Worm (Caenorhabditis elegans) whole organism, late embryonic: ENCODE measurements around the gene his-32.

ENCODE experiments used
- C08G9.2 ChIP-seq: sonication (generic microtip); optimal IDR thresholded peaks from 2 replicates; lab custom pipeline; 2016; ENCODE audit warnings: mild to moderate bottlenecking, missing genetic modification characterization, moderate library complexity, missing compliant biosample characterization
- C38D4.7 ChIP-seq: fragments of 200-800 bp; sonication (Bioruptor generic); optimal IDR thresholded peaks from 2 replicates; lab custom pipeline; 2018; ENCODE audit warnings: mild to moderate bottlenecking, missing genetic modification characterization, moderate library complexity, missing compliant biosample characterization
- K09A11.1 ChIP-seq: sonication (generic microtip); optimal IDR thresholded peaks from 2 replicates; lab custom pipeline; 2017; ENCODE audit warnings: antibody characterized with exemption, mild to moderate bottlenecking, missing genetic modification characterization, missing compliant biosample characterization; ENCODE audit not compliant: insufficient read depth
- ama-1 ChIP-seq: fragments of 150-350 bp; optimal IDR thresholded peaks from 2 replicates; lab custom pipeline; 2014
- ceh-14 ChIP-seq: sonication (generic microtip); optimal IDR thresholded peaks from 2 replicates; lab custom pipeline; 2016; ENCODE audit warnings: missing genotype, missing genetic modification characterization, missing compliant biosample characterization
- ceh-19 ChIP-seq: fragments of 200-800 bp; sonication (Bioruptor generic); optimal IDR thresholded peaks from 2 replicates; lab custom pipeline; 2018; ENCODE audit warnings: mild to moderate bottlenecking, missing genetic modification characterization, missing compliant biosample characterization
- ceh-2 ChIP-seq: sonication (generic microtip); optimal IDR thresholded peaks from 2 replicates; lab custom pipeline; 2016; ENCODE audit warnings: missing genotype, missing genetic modification characterization, missing compliant biosample characterization
- ceh-22 ChIP-seq: sonication (generic microtip); optimal IDR thresholded peaks from 2 replicates; lab custom pipeline; 2017; ENCODE audit warnings: missing biosample characterization, missing genetic modification characterization
- ceh-24 ChIP-seq: sonication (generic microtip); optimal IDR thresholded peaks from 2 replicates; lab custom pipeline; 2016; ENCODE audit warnings: mild to moderate bottlenecking, missing genetic modification characterization, missing compliant biosample characterization
- ceh-30 ChIP-seq: fragments of 150-350 bp; optimal IDR thresholded peaks from 2 replicates; lab custom pipeline; 2014; ENCODE audit warnings: missing biosample characterization, missing genetic modification characterization
- ceh-45 ChIP-seq: fragments of 200-800 bp; sonication (Bioruptor generic); IDR thresholded peaks from 2 replicates; pipeline ENCODE4 v1.3.6; 2022; ENCODE audit warnings: missing genetic modification reagents, missing genetic modification characterization, missing compliant biosample characterization
- ceh-6 ChIP-seq: fragments of 200-800 bp; sonication (Bioruptor generic); optimal IDR thresholded peaks from 2 replicates; lab custom pipeline; 2018; ENCODE audit warnings: mild to moderate bottlenecking, missing genetic modification characterization, missing compliant biosample characterization
- ceh-9 ChIP-seq: sonication (generic microtip); optimal IDR thresholded peaks from 2 replicates; lab custom pipeline; 2016; ENCODE audit warnings: mild to moderate bottlenecking, missing genetic modification characterization, inconsistent platforms, missing compliant biosample characterization
- dmd-4 ChIP-seq: sonication (generic microtip); optimal IDR thresholded peaks from 2 replicates; lab custom pipeline; 2016; ENCODE audit warnings: borderline replicate concordance, missing genetic modification characterization, missing compliant biosample characterization
- ets-4 ChIP-seq: sonication (generic microtip); optimal IDR thresholded peaks from 2 replicates; lab custom pipeline; 2016; ENCODE audit warnings: missing genetic modification characterization, missing compliant biosample characterization
- eyg-1 ChIP-seq: sonication (generic microtip); optimal IDR thresholded peaks from 2 replicates; lab custom pipeline; 2016; ENCODE audit warnings: missing genotype, missing genetic modification characterization, missing compliant biosample characterization
- fkh-10 ChIP-seq: fragments of 150-350 bp; optimal IDR thresholded peaks from 2 replicates; lab custom pipeline; 2014; ENCODE audit warnings: missing biosample characterization, missing genetic modification reagents, missing genetic modification characterization
- gmeb-2 ChIP-seq: sonication (generic microtip); optimal IDR thresholded peaks from 2 replicates; lab custom pipeline; 2016; ENCODE audit warnings: missing genetic modification characterization, inconsistent platforms, missing compliant biosample characterization
- hlh-15 ChIP-seq: sonication (generic microtip); optimal IDR thresholded peaks from 2 replicates; lab custom pipeline; 2016; ENCODE audit warnings: missing genetic modification characterization, missing compliant biosample characterization
- hlh-8 ChIP-seq: sonication (generic microtip); optimal IDR thresholded peaks from 2 replicates; lab custom pipeline; 2016; ENCODE audit warnings: missing genotype, missing genetic modification characterization, missing compliant biosample characterization
- lim-6 ChIP-seq: sonication (generic microtip); optimal IDR thresholded peaks from 2 replicates; lab custom pipeline; 2016; ENCODE audit warnings: missing genetic modification characterization, missing compliant biosample characterization
- nfya-1 ChIP-seq: sonication (generic microtip); optimal IDR thresholded peaks from 2 replicates; lab custom pipeline; 2017; ENCODE audit warnings: missing genetic modification characterization, mild to moderate bottlenecking, missing compliant biosample characterization, antibody characterized with exemption, moderate library complexity
- nhr-11 ChIP-seq: fragments of 150-350 bp; optimal IDR thresholded peaks from 2 replicates; lab custom pipeline; 2014; ENCODE audit warnings: missing biosample characterization, missing genetic modification characterization
- npax-4 ChIP-seq: sonication (generic microtip); optimal IDR thresholded peaks from 2 replicates; lab custom pipeline; 2016; ENCODE audit warnings: missing genetic modification characterization, missing compliant biosample characterization
- odd-2 ChIP-seq: sonication (generic microtip); optimal IDR thresholded peaks from 2 replicates; lab custom pipeline; 2017; ENCODE audit warnings: antibody characterized with exemption, mild to moderate bottlenecking, missing genetic modification characterization, missing compliant biosample characterization
- pat-9 ChIP-seq: fragments of 200-800 bp; sonication (Bioruptor generic); optimal IDR thresholded peaks from 2 replicates; lab custom pipeline; 2018; ENCODE audit warnings: mild to moderate bottlenecking, missing genetic modification characterization, moderate library complexity, missing compliant biosample characterization
- pha-4 ChIP-seq: fragments of 150-350 bp; optimal IDR thresholded peaks from 2 replicates; lab custom pipeline; 2018; ENCODE audit warnings: missing biosample characterization, missing genetic modification reagents, missing genetic modification characterization
- pros-1 ChIP-seq: fragments of 150-350 bp; optimal IDR thresholded peaks from 2 replicates; lab custom pipeline; 2014; ENCODE audit warnings: missing biosample characterization, missing genetic modification reagents, missing genetic modification characterization
- ref-2 ChIP-seq: sonication (generic microtip); optimal IDR thresholded peaks from 2 replicates; lab custom pipeline; 2016; ENCODE audit warnings: missing genetic modification characterization, missing compliant biosample characterization
- rnt-1 ChIP-seq: sonication (generic microtip); optimal IDR thresholded peaks from 2 replicates; lab custom pipeline; 2016; ENCODE audit warnings: missing genetic modification characterization, missing compliant biosample characterization
- sdc-2 ChIP-seq: sonication (generic microtip); optimal IDR thresholded peaks from 2 replicates; lab custom pipeline; 2016; ENCODE audit warnings: missing genotype, missing genetic modification characterization, missing compliant biosample characterization
- sox-2 ChIP-seq: fragments of 200-800 bp; sonication (Bioruptor generic); IDR thresholded peaks from 2 replicates; pipeline ENCODE4 v1.3.6; 2022; ENCODE audit warnings: missing genetic modification reagents, missing genetic modification characterization, missing compliant biosample characterization
- sox-4 ChIP-seq: sonication (generic microtip); optimal IDR thresholded peaks from 2 replicates; lab custom pipeline; 2017; ENCODE audit warnings: mild to moderate bottlenecking, missing genetic modification characterization, inconsistent platforms, missing compliant biosample characterization
- syd-9 ChIP-seq: sonication (generic microtip); optimal IDR thresholded peaks from 2 replicates; lab custom pipeline; 2016; ENCODE audit warnings: mild to moderate bottlenecking, missing genetic modification characterization, moderate library complexity, missing compliant biosample characterization
- tbx-2 ChIP-seq: sonication (generic microtip); optimal IDR thresholded peaks from 2 replicates; lab custom pipeline; 2016; ENCODE audit warnings: missing genetic modification characterization, missing compliant biosample characterization
- tbx-7 ChIP-seq: sonication (generic microtip); optimal IDR thresholded peaks from 2 replicates; lab custom pipeline; 2016; ENCODE audit warnings: missing genotype, missing genetic modification characterization, missing compliant biosample characterization
- unc-42 ChIP-seq: sonication (generic microtip); optimal IDR thresholded peaks from 2 replicates; lab custom pipeline; 2016; ENCODE audit warnings: missing genotype, missing genetic modification characterization, missing compliant biosample characterization
- unc-86 ChIP-seq: sonication (generic microtip); optimal IDR thresholded peaks from 2 replicates; lab custom pipeline; 2016; ENCODE audit warnings: missing genetic modification characterization, missing compliant biosample characterization
- ztf-16 ChIP-seq: sonication (generic microtip); optimal IDR thresholded peaks from 2 replicates; lab custom pipeline; 2017; ENCODE audit warnings: missing genetic modification characterization, missing compliant biosample characterization

Gene his-32

DNA sequence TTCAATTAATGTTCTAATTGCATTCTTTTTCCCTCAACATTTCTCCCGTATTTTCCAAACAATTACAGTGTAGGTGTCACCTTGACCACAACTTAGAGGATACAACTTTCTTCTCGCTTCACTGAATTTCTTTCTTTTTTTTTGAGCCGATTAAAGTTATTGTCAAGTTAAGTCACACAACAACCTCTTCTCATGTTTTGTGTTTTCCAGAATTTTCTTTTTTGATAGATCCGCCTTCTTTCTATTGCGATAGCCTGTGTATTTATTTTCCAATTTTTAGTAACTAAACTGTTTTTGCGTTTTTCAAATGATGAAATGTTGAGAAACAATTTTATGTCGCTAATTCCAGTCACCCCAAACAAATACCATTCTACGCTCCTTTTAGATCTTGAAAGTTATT lies 8.4 kb upstream of the his-32 start, which contains the start of gene F35H10.3:
F35H10.3 (plus strand) TSS at position 301 of the 400 bp plus-strand sequence.
- no peak for TF ChIP-seq K09A11.1 (tag; lab: Kevin White, UChicago)
- no peak for TF ChIP-seq ceh-9 (tag; lab: Kevin White, UChicago)
- no peak for TF ChIP-seq ceh-14 (tag; lab: Kevin White, UChicago)
- no peak for TF ChIP-seq ets-4
- no peak for TF ChIP-seq ama-1 (lab: Kevin White, UChicago)
- TF ChIP-seq ceh-24 (tag; lab: Kevin White, UChicago), result no peak
- no peak for TF ChIP-seq sdc-2 (tag; lab: Kevin White, UChicago)
- TF ChIP-seq ceh-19 (GFP tag; lab: Kevin White, UChicago), result no peak
- TF ChIP-seq sox-2, result no peak
- no peak for TF ChIP-seq unc-86
- TF ChIP-seq tbx-7 (tag; lab: Kevin White, UChicago), result no peak

DNA sequence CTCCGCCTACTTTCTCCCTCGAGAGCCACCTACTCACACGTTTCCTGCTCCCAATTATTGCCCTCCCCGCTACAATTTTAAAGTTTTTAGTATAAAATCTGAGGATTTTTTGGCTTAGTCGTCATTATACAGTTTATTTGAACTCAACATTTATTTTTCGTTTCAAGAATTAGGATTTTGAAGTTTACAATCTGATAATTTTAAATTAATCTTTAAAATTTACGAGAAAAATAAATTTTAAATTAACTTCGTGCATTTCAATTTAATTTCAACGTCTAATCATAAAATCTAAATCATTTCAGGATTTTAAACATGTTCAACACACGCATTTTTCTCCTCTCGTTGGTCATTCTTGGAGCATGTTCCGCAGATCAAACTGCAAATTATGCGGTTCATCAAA lies 5.2 kb upstream of the his-32 start, which contains the start of gene F35H10.2:
F35H10.2 (plus strand) TSS at position 301 of the 400 bp plus-strand sequence.
- TF ChIP-seq ceh-2 (tag; lab: Kevin White, UChicago), result no peak
- TF ChIP-seq ceh-6 (GFP tag; lab: Kevin White, UChicago), result no peak
- TF ChIP-seq rnt-1 (tag; lab: Kevin White, UChicago), result no peak
- no peak for TF ChIP-seq ref-2 (tag; lab: Kevin White, UChicago)
- TF ChIP-seq hlh-15 (tag; lab: Kevin White, UChicago), result no peak
- no peak for TF ChIP-seq odd-2 (tag; lab: Kevin White, UChicago)
- TF ChIP-seq eyg-1, result no peak
- no peak for TF ChIP-seq nfya-1
- TF ChIP-seq tbx-7 (tag; lab: Kevin White, UChicago), result no peak
- TF ChIP-seq pat-9, result no peak
- TF ChIP-seq gmeb-2 (tag; lab: Kevin White, UChicago), result no peak
- TF ChIP-seq ceh-19 (GFP tag; lab: Kevin White, UChicago), result no peak
- no peak for TF ChIP-seq ceh-45 (GFP tag; lab: Robert Waterston, UW)
- TF ChIP-seq hlh-8 (tag; lab: Kevin White, UChicago), result no peak
- TF ChIP-seq unc-42, result no peak
- TF ChIP-seq npax-4, result no peak
- no peak for TF ChIP-seq sdc-2 (tag; lab: Kevin White, UChicago)
- no peak for TF ChIP-seq pros-1 (tag; lab: Kevin White, UChicago)

DNA sequence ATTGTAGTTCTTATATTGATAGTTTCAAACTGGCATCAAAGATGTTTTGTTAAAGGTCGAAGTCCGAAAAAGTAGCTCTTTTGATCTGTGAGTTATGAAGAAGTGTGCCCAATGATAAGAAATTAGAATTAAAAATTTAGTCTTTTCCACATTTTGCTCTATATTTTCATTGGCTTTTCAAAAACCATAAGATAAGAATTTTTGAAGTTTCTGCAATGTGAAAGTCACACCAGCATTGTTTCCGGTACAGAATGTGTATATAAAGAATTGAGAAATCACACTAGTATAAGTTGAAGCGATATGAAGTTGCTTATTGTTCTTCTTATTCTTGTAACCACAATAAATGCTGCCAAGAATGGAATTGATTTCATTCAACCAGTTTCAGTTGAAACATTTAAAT lies 1.6 kb upstream of the his-32 start, which contains the start of gene lys-10:
lys-10 (plus strand) TSS at position 301 of the 400 bp plus-strand sequence.
- no peak for TF ChIP-seq fkh-10
- no peak for TF ChIP-seq nhr-11 (tag; lab: Kevin White, UChicago)
- TF ChIP-seq ceh-2 (tag; lab: Kevin White, UChicago), result no peak
- no peak for TF ChIP-seq odd-2 (tag; lab: Kevin White, UChicago)
- no peak for TF ChIP-seq dmd-4 (tag; lab: Kevin White, UChicago)
- TF ChIP-seq nfya-1, result no peak
- TF ChIP-seq, all 69 proteins: peak for 0

DNA sequence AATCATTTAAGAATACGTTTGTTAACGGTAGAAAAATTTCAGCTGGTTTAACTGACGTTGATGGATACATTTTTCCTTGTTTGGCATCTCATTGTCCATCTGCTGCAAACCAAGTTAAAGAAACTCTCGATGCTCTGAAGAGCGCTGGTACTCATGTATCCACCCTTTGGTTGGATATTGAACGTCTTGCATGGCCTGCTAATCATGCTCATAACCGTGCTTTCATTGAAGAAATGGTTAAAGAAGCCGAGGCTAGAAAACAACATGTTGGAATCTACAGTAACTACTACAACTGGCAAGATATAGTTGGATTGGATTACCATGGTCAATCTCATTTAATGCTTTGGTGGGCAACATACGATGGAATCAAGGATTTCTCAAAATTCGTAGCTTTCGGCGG lies 1.1 kb upstream of the his-32 start:
- TF ChIP-seq tbx-2 (tag; lab: Kevin White, UChicago) (no peak), hlh-15 (tag; lab: Kevin White, UChicago) (no peak), pha-4 (tag; lab: Kevin White, UChicago) (no peak), ceh-30 (tag; lab: Kevin White, UChicago) (no peak), sox-4 (tag; lab: Kevin White, UChicago) (no peak), pros-1 (tag; lab: Kevin White, UChicago) (no peak), lim-6 (no peak), C08G9.2 (tag; lab: Kevin White, UChicago) (no peak), ceh-22 (no peak), rnt-1 (tag; lab: Kevin White, UChicago) (no peak), hlh-8 (tag; lab: Kevin White, UChicago) (no peak), ztf-16 (no peak), C38D4.7 (no peak), tbx-7 (tag; lab: Kevin White, UChicago) (no peak), ceh-45 (GFP tag; lab: Robert Waterston, UW) (no peak), sox-2 (no peak), nfya-1 (no peak), syd-9 (tag; lab: Kevin White, UChicago) (no peak), pat-9 (no peak)
